Fruit fly (Drosophila melanogaster): ENCODE data around the gene CG42264.
A peak's percentile ranks its signal among the peaks of the same experiment; 100 is the strongest.

The CG42264 gene

dm6 chrX:5786559-5786958, 10.1 kb upstream of the CG42264 start (continued):
- TF ChIP-seq CG8290 (GFP tag; optimal IDR thresholded peaks at IDR 0.05), result no peak
- no peak for TF ChIP-seq CG8290 (tag; optimal IDR thresholded peaks at IDR 0.05)
- no peak for TF ChIP-seq tna (GFP tag; IDR thresholded peaks at IDR 0.05; ENCODE audit: partially characterized antibody)
- TF ChIP-seq ap (GFP tag; IDR thresholded peaks at IDR 0.05), result no peak
- TF ChIP-seq Oaz (GFP tag; IDR thresholded peaks at IDR 0.05), result no peak
- no peak for TF ChIP-seq exex (tag; optimal IDR thresholded peaks at IDR 0.05)
- TF ChIP-seq CG9727 (GFP tag; optimal IDR thresholded peaks at IDR 0.05), result no peak
- TF ChIP-seq CG17802 (tag; optimal IDR thresholded peaks at IDR 0.05), result no peak
- TF ChIP-seq lilli (GFP tag; optimal IDR thresholded peaks at IDR 0.05), result no peak
- TF ChIP-seq dysf (GFP tag; IDR thresholded peaks at IDR 0.05), result no peak
- no peak for TF ChIP-seq CG1792 (GFP tag; optimal IDR thresholded peaks at IDR 0.05)
- no peak for TF ChIP-seq cato (GFP tag; optimal IDR thresholded peaks at IDR 0.05; ENCODE audit: borderline replicate concordance)
- no peak for TF ChIP-seq CG17385 (GFP tag; optimal IDR thresholded peaks at IDR 0.05)
- TF ChIP-seq pita (GFP tag; optimal IDR thresholded peaks at IDR 0.05), result no peak
- TF ChIP-seq Xrp1 (GFP tag; IDR thresholded peaks at IDR 0.05), result peak; percentile 34; the same call in 1 of the 2 replicates
- no peak for TF ChIP-seq bowl (GFP tag; IDR thresholded peaks at IDR 0.05)
- TF ChIP-seq CG3838 (GFP tag; optimal IDR thresholded peaks at IDR 0.05), result no peak
- TF ChIP-seq CG12744 (GFP tag; optimal IDR thresholded peaks at IDR 0.05), result no peak
- TF ChIP-seq Doc2 (GFP tag; IDR thresholded peaks at IDR 0.05), result no peak
- no peak for TF ChIP-seq CG4328 (GFP tag; optimal IDR thresholded peaks at IDR 0.05)
- TF ChIP-seq Oli (tag; optimal IDR thresholded peaks at IDR 0.05), result peak; percentile 52
- TF ChIP-seq ken (GFP tag; IDR thresholded peaks at IDR 0.05), result peak; percentile 30; the same call in 1 of the 3 replicates
- TF ChIP-seq CG10267 (tag; optimal IDR thresholded peaks at IDR 0.05), result no peak
- no peak for TF ChIP-seq D (optimal IDR thresholded peaks at IDR 0.05)
- TF ChIP-seq D (GFP tag; optimal IDR thresholded peaks at IDR 0.05), result no peak
- TF ChIP-seq MBD-R2 (GFP tag; IDR thresholded peaks at IDR 0.05), result no peak
- no peak for TF ChIP-seq Dad (GFP tag; optimal IDR thresholded peaks at IDR 0.05)
- TF ChIP-seq CG4282 (GFP tag; optimal IDR thresholded peaks at IDR 0.05), result no peak
- TF ChIP-seq CG34422 (GFP tag; IDR thresholded peaks at IDR 0.05), result no peak
- no peak for TF ChIP-seq zfh1 (GFP tag; IDR thresholded peaks at IDR 0.05)
- TF ChIP-seq Dfd (GFP tag; optimal IDR thresholded peaks at IDR 0.05), result no peak
- TF ChIP-seq wek (GFP tag; optimal IDR thresholded peaks at IDR 0.05), result no peak
- no peak for TF ChIP-seq rib (GFP tag; IDR thresholded peaks at IDR 0.05)
- no peak for TF ChIP-seq GATAe (GFP tag; conservative IDR thresholded peaks at IDR 0.05)
- TF ChIP-seq CG1832 (GFP tag; optimal IDR thresholded peaks at IDR 0.05), result no peak
- no peak for TF ChIP-seq onecut (GFP tag; IDR thresholded peaks at IDR 0.05)
- no peak for TF ChIP-seq BEAF-32 (GFP tag; optimal IDR thresholded peaks at IDR 0.05)
- no peak for TF ChIP-seq az2 (GFP tag; optimal IDR thresholded peaks at IDR 0.05)
- TF ChIP-seq zen (tag; optimal IDR thresholded peaks at IDR 0.05), result no peak
- no peak for TF ChIP-seq pb (GFP tag; optimal IDR thresholded peaks at IDR 0.05)
- no peak for TF ChIP-seq CG7987 (GFP tag; optimal IDR thresholded peaks at IDR 0.05)
- TF ChIP-seq lola (GFP tag; optimal IDR thresholded peaks at IDR 0.05), result no peak
- no peak for TF ChIP-seq Jarid2 (GFP tag; optimal IDR thresholded peaks at IDR 0.05)
- TF ChIP-seq MTF-1 (GFP tag; optimal IDR thresholded peaks at IDR 0.05; ENCODE audit: borderline replicate concordance), result no peak
- no peak for TF ChIP-seq ftz-f1 (GFP tag; optimal IDR thresholded peaks at IDR 0.05)
- TF ChIP-seq Myb (GFP tag; optimal IDR thresholded peaks at IDR 0.05), result no peak
- TF ChIP-seq CG3847 (GFP tag; IDR thresholded peaks at IDR 0.05), result no peak
- no peak for TF ChIP-seq cas (GFP tag; IDR thresholded peaks at IDR 0.05)
- TF ChIP-seq CG14710 (tag; optimal IDR thresholded peaks at IDR 0.05), result no peak
- no peak for TF ChIP-seq CG18764 (GFP tag; optimal IDR thresholded peaks at IDR 0.05)
- no peak for TF ChIP-seq Adf1 (GFP tag; IDR thresholded peaks at IDR 0.05)
- TF ChIP-seq CG13296 (GFP tag; optimal IDR thresholded peaks at IDR 0.05), result no peak
- TF ChIP-seq CG12236 (GFP tag; optimal IDR thresholded peaks at IDR 0.05), result no peak
